Fruit fly (Drosophila melanogaster) whole organism, prepupa: ENCODE measurements around the gene PIG-T.

ENCODE experiments used
- CG10631 ChIP-seq: fragments of 200-800 bp; sonication (Bioruptor generic); optimal IDR thresholded peaks from 2 replicates; lab custom pipeline; 2016; ENCODE audit warnings: missing biosample characterization, missing genetic modification characterization
- fd59A ChIP-seq: fragments of 200-800 bp; sonication (Bioruptor generic); optimal IDR thresholded peaks from 2 replicates; lab custom pipeline; 2017; ENCODE audit warnings: missing biosample characterization, mild to moderate bottlenecking, missing genetic modification characterization, missing genetic modification reagents

DNA sequence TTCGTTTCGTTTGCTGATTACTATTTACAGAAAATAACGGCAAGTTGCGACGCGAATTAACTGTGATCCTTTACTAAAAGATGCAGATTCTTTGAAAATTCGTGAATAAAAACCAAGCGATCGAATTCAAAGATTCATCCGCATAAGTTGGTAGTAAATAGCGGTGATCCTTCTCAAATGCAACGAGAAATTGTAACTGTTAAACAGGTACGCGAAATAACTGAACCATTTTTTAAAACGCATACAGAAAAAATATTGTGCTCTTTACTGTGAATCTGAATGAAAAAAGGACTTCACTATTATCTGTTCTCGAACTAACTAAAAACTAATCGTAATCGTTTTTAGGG, 14.4 kb upstream of the PIG-T start:
- TF ChIP-seq CG10631 (GFP tag; lab: Kevin White, UChicago) (no peak), fd59A (GFP tag; lab: Kevin White, UChicago) (no peak)
